Fruit fly (Drosophila melanogaster) whole organism, wandering third instar larva: ENCODE data around the gene Dif.

Experiments
- Abd-B ChIP-seq: fragments of >200 bp; optimal IDR thresholded peaks from 2 replicates; lab custom pipeline; 2017; ENCODE audit warnings: missing biosample characterization, missing genetic modification characterization
- CG32264 ChIP-seq: fragments of 200-800 bp; sonication (Bioruptor generic); optimal IDR thresholded peaks from 2 replicates; lab custom pipeline; 2016; ENCODE audit warnings: missing biosample characterization, missing genetic modification characterization
- CG9705 ChIP-seq: fragments of 200-800 bp; sonication (Bioruptor generic); optimal IDR thresholded peaks from 2 replicates; lab custom pipeline; 2018; ENCODE audit warnings: missing biosample characterization, mild to moderate bottlenecking, missing genetic modification characterization
- CrebA ChIP-seq: fragments of 200-800 bp; sonication (Bioruptor generic); optimal IDR thresholded peaks from 2 replicates; lab custom pipeline; 2016; ENCODE audit warnings: missing biosample characterization, mild to moderate bottlenecking, missing genetic modification characterization, borderline replicate concordance
- Dfd ChIP-seq: fragments of >200 bp; optimal IDR thresholded peaks from 2 replicates; lab custom pipeline; 2017; ENCODE audit warnings: missing biosample characterization, missing genetic modification characterization
- Dif ChIP-seq: fragments of 200-275, 200-300 bp; sonication (Bioruptor generic); optimal IDR thresholded peaks from 2 replicates; lab custom pipeline; 2018; ENCODE audit warnings: missing biosample characterization, missing genetic modification characterization; ENCODE audit not compliant: partially characterized antibody
- GATAd ChIP-seq: sonication (Bioruptor generic); optimal IDR thresholded peaks from 2 replicates; lab custom pipeline; 2016; ENCODE audit warnings: missing biosample characterization, missing genetic modification characterization
- HLH106 ChIP-seq: fragments of 200-800 bp; optimal IDR thresholded peaks from 3 replicates; lab custom pipeline; 2019; ENCODE audit warnings: missing biosample characterization, mild to moderate bottlenecking, missing genetic modification characterization, moderate library complexity
- Hnf4 ChIP-seq: fragments of 200-800 bp; sonication (Bioruptor generic); optimal IDR thresholded peaks from 2 replicates; lab custom pipeline; 2016; ENCODE audit warnings: missing biosample characterization, mild to moderate bottlenecking, missing genetic modification characterization
- Hr78 ChIP-seq: fragments of >200 bp; optimal IDR thresholded peaks from 2 replicates; lab custom pipeline; 2017; ENCODE audit warnings: missing biosample characterization, missing genetic modification characterization
- Hr83 ChIP-seq: fragments of 200-300 bp; sonication (Bioruptor generic); optimal IDR thresholded peaks from 2 replicates; lab custom pipeline; 2016; ENCODE audit warnings: missing biosample characterization, mild to moderate bottlenecking, missing genetic modification characterization, moderate library complexity; ENCODE audit not compliant: poor library complexity, severe bottlenecking
- Jra ChIP-seq: sonication (Bioruptor generic); optimal IDR thresholded peaks from 2 replicates; lab custom pipeline; 2016; ENCODE audit warnings: missing biosample characterization, missing genetic modification characterization
- Mio ChIP-seq: sonication (Bioruptor generic); optimal IDR thresholded peaks from 2 replicates; lab custom pipeline; 2016; ENCODE audit warnings: missing biosample characterization, missing genetic modification characterization
- Myc ChIP-seq: fragments of >200 bp; optimal IDR thresholded peaks from 2 replicates; lab custom pipeline; 2017
- N ChIP-seq: fragments of >200 bp; optimal IDR thresholded peaks from 2 replicates; lab custom pipeline; 2018; ENCODE audit warnings: missing biosample characterization, missing external identifiers, missing genetic modification characterization
- OdsH ChIP-seq: fragments of 200-800 bp; sonication (Bioruptor generic); optimal IDR thresholded peaks from 2 replicates; lab custom pipeline; 2016; ENCODE audit warnings: missing biosample characterization, mild to moderate bottlenecking, missing genetic modification characterization
- Rel ChIP-seq, 2 experiments: fragments of 200-800 bp; sonication (Bioruptor generic) in 1 of 2; optimal IDR thresholded peaks; 2 replicates in 1 of 2; 3 replicates in 1 of 2; lab custom pipeline; 2016 to 2019; ENCODE audit warnings: mild to moderate bottlenecking in 2 of 2, missing biosample characterization in 2 of 2, missing genetic modification characterization in 2 of 2, moderate library complexity in 1 of 2
- Sp1 ChIP-seq: fragments of 200-800 bp; sonication (Bioruptor generic); optimal IDR thresholded peaks from 3 replicates; lab custom pipeline; 2019; ENCODE audit warnings: missing biosample characterization, mild to moderate bottlenecking, missing genetic modification characterization, moderate library complexity
- Vsx2 ChIP-seq: fragments of 200-300, 225-300 bp; sonication (Bioruptor generic); optimal IDR thresholded peaks from 2 replicates; lab custom pipeline; 2018; ENCODE audit warnings: missing biosample characterization, missing genetic modification characterization; ENCODE audit not compliant: partially characterized antibody
- br ChIP-seq: fragments of 200-800 bp; sonication (Bioruptor generic); optimal IDR thresholded peaks from 2 replicates; lab custom pipeline; 2016; ENCODE audit warnings: missing biosample characterization, missing genetic modification characterization
- brk ChIP-seq: fragments of 200-800 bp; sonication (Bioruptor generic); optimal IDR thresholded peaks from 2 replicates; lab custom pipeline; 2016; ENCODE audit warnings: missing biosample characterization, mild to moderate bottlenecking, missing genetic modification characterization
- dl ChIP-seq, 2 experiments: fragments of 175-275, 200-275 bp in 1 of 2; fragments of 200-275 bp in 1 of 2; sonication (Bioruptor generic); optimal IDR thresholded peaks; lab custom pipeline; 2018; ENCODE audit warnings: mild to moderate bottlenecking in 2 of 2, missing biosample characterization in 2 of 2, missing genetic modification characterization in 2 of 2, moderate library complexity in 2 of 2; ENCODE audit not compliant: partially characterized antibody in 2 of 2, insufficient read depth in 1 of 2
- dmrt93B ChIP-seq: fragments of 200-800 bp; sonication (Bioruptor generic); optimal IDR thresholded peaks from 2 replicates; lab custom pipeline; 2018; ENCODE audit warnings: missing biosample characterization, mild to moderate bottlenecking, missing genetic modification characterization
- dsf ChIP-seq: sonication (Bioruptor generic); optimal IDR thresholded peaks from 2 replicates; lab custom pipeline; 2016; ENCODE audit warnings: missing biosample characterization, missing genetic modification characterization, borderline replicate concordance
- ey ChIP-seq: fragments of 200-800 bp; sonication (Bioruptor generic); optimal IDR thresholded peaks from 2 replicates; lab custom pipeline; 2016; ENCODE audit warnings: missing biosample characterization, missing genetic modification characterization
- foxo ChIP-seq, 2 experiments: fragments of 200-800 bp; sonication (Bioruptor generic); optimal IDR thresholded peaks; 2 replicates in 1 of 2; 3 replicates in 1 of 2; lab custom pipeline; 2016 to 2017; ENCODE audit warnings: missing biosample characterization in 2 of 2, missing genetic modification characterization in 2 of 2
- fru ChIP-seq: fragments of 200-800 bp; sonication (Bioruptor generic); optimal IDR thresholded peaks from 3 replicates; lab custom pipeline; 2016; ENCODE audit warnings: missing biosample characterization, mild to moderate bottlenecking, missing genetic modification characterization
- h ChIP-seq: fragments of 200-800 bp; sonication (Bioruptor generic); optimal IDR thresholded peaks from 3 replicates; lab custom pipeline; 2016; ENCODE audit warnings: missing biosample characterization, mild to moderate bottlenecking, missing genetic modification characterization
- jim ChIP-seq: fragments of 175-275, 200-325 bp; sonication (Bioruptor generic); optimal IDR thresholded peaks from 2 replicates; lab custom pipeline; 2016; ENCODE audit warnings: missing biosample characterization, mild to moderate bottlenecking, missing genetic modification characterization
- lola ChIP-seq: fragments of >200 bp; optimal IDR thresholded peaks from 2 replicates; lab custom pipeline; 2017; ENCODE audit warnings: missing biosample characterization, missing genetic modification characterization
- pan ChIP-seq: fragments of >200 bp; optimal IDR thresholded peaks from 2 replicates; lab custom pipeline; 2017
- psq ChIP-seq: fragments of 200-800 bp; sonication (Bioruptor generic); optimal IDR thresholded peaks from 3 replicates; lab custom pipeline; 2017; ENCODE audit warnings: missing biosample characterization, mild to moderate bottlenecking, missing genetic modification characterization, moderate library complexity
- rgr ChIP-seq: fragments of 200-800 bp; sonication (Bioruptor generic); optimal IDR thresholded peaks from 3 replicates; lab custom pipeline; 2016; ENCODE audit warnings: missing biosample characterization, mild to moderate bottlenecking, missing genetic modification characterization
- sage ChIP-seq: fragments of 200-800 bp; sonication (Bioruptor generic); optimal IDR thresholded peaks from 2 replicates; lab custom pipeline; 2016; ENCODE audit warnings: missing biosample characterization, mild to moderate bottlenecking, missing genetic modification characterization
- sv ChIP-seq: fragments of 200-800 bp; sonication (Bioruptor generic); optimal IDR thresholded peaks from 3 replicates; lab custom pipeline; 2016; ENCODE audit warnings: missing biosample characterization, missing genetic modification characterization
- tai ChIP-seq: sonication (Bioruptor generic); optimal IDR thresholded peaks from 2 replicates; lab custom pipeline; 2016; ENCODE audit warnings: missing biosample characterization, missing genetic modification characterization
- usp ChIP-seq: fragments of >200 bp; optimal IDR thresholded peaks from 2 replicates; lab custom pipeline; 2017; ENCODE audit warnings: missing biosample characterization, missing genetic modification characterization
- woc ChIP-seq: sonication (Bioruptor generic); optimal IDR thresholded peaks from 2 replicates; lab custom pipeline; 2016; ENCODE audit warnings: missing biosample characterization, mild to moderate bottlenecking, missing genetic modification characterization

Dif gene

DNA sequence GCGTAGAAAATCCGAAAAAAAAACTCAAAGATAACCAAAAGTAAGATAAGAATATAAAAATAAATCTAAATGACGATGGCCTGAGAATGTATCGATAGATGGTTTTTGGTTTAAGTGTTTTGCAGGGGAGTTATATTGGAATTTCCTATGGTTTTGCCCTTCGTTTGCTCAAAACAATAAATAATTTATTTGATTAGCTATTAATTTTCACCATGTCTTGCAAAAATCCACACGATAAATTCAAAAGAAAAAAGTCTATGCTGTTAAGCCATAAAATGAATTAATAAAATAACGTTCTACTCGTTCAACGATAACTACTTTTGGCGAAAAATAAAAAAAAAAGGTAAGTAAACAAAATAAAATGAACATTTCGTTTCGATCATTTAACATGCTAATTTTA lies 14.1 kb upstream of the Dif start:
- TF ChIP-seq lola (GFP tag; lab: Kevin White, UChicago): no peak
- no peak for TF ChIP-seq ey
- no peak for TF ChIP-seq CG9705
- TF ChIP-seq Vsx2: no peak
- TF ChIP-seq brk: no peak
- TF ChIP-seq Dfd (GFP tag; lab: Kevin White, UChicago): no peak

DNA sequence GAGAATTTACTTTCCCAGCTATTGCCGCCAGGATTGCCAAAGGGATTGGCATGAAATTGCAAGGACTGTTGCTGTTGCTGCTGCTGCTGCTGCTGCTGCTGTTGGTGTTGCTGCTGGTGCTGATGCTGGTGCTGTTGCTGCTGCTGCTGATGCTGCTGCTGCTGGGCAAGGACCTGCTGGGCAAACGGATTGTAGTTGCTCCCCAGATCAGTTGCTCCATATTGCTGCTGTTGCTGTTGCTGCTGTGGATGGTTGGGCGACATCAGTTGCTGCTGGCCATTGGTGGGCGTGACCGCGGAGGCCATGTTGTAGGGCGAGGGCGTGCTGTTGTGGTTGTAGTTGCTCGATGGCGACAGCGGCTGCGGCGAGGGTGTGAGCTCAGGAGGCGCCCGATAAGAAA lies 4.6 kb upstream of the Dif start:
- TF ChIP-seq HLH106 (tag; lab: Kevin White, UChicago): no peak
- TF ChIP-seq ey: no peak
- TF ChIP-seq Dfd (GFP tag; lab: Kevin White, UChicago): peak; percentile 95
- TF ChIP-seq GATAd: no peak
- no peak for TF ChIP-seq CG32264 (GFP tag; lab: Kevin White, UChicago)
- no peak for TF ChIP-seq psq (GFP tag; lab: Kevin White, UChicago)
- TF ChIP-seq woc (GFP tag; lab: Kevin White, UChicago): no peak
- TF ChIP-seq br (GFP tag; lab: Kevin White, UChicago): no peak
- TF ChIP-seq, all 38 proteins: peak for 1

DNA sequence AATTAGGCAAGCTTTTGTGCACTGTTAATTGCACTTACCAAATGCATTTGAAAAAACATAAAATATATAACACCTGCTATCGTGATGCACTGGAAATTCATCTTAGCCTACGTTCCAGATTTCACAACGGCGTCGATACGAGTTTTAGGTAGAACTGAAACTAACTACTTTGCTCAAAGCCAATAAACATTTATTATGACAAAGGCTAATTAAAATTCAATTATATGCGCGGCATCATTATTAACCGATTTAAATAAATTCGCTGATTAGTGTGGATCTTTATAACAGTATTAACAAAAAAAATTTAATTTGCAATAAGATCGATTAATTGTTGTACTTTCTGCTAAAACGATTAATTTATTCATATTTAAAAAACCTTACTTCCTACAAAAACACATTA lies 3.5 kb upstream of the Dif start, which contains the start of gene CG33928:
TSS of gene CG33928 (minus strand) at position 101 of the 400 bp plus-strand sequence.
- TF ChIP-seq fru (GFP tag; lab: Kevin White, UChicago): no peak
- no peak for TF ChIP-seq Dfd (GFP tag; lab: Kevin White, UChicago)
- TF ChIP-seq dmrt93B (GFP tag; lab: Kevin White, UChicago): no peak
- TF ChIP-seq HLH106 (tag; lab: Kevin White, UChicago): no peak
- TF ChIP-seq Mio (GFP tag; lab: Kevin White, UChicago): no peak
- no peak for TF ChIP-seq rgr
- TF ChIP-seq Hr78 (GFP tag; lab: Kevin White, UChicago): no peak
- no peak for TF ChIP-seq sv (GFP tag; lab: Kevin White, UChicago)
- TF ChIP-seq tai (GFP tag; lab: Kevin White, UChicago): no peak
- TF ChIP-seq sage: no peak
- no peak for TF ChIP-seq CG32264 (GFP tag; lab: Kevin White, UChicago)
- TF ChIP-seq Rel (GFP tag; optimal IDR thresholded peaks at IDR 0.05; lab: Kevin White, UChicago): no peak
- TF ChIP-seq Rel (tag; optimal IDR thresholded peaks at IDR 0.05; lab: Kevin White, UChicago): no peak
- TF ChIP-seq GATAd: no peak
- no peak for TF ChIP-seq psq (GFP tag; lab: Kevin White, UChicago)

DNA sequence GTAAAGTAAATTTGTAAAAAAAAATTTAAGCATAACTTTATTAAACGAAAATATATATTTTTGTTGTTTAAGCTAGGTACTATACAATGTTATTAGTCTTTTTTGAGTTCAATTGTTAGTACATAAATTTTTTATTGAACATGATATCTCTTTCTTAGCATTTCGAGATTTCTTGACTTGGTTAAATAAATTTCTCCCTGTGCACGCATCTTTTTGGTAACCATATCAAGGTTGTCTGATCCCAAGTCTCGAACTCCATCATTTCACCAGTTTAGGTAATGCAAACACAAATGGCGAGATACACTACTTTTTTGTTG lies 1.6 kb downstream of the Dif start:
- TF ChIP-seq Dfd (GFP tag; lab: Kevin White, UChicago): no peak
- TF ChIP-seq Myc: no peak
- TF ChIP-seq jim (GFP tag; lab: Kevin White, UChicago): no peak
- TF ChIP-seq CrebA: no peak
- TF ChIP-seq pan: no peak
- no peak for TF ChIP-seq Sp1 (GFP tag; lab: Kevin White, UChicago)
- TF ChIP-seq fru (GFP tag; lab: Kevin White, UChicago): peak; percentile 77
- peak; percentile 69 for TF ChIP-seq h (GFP tag; lab: Kevin White, UChicago)
- TF ChIP-seq ey: peak; percentile 49
- TF ChIP-seq usp: no peak
- TF ChIP-seq Abd-B (GFP tag; lab: Kevin White, UChicago): no peak
- no peak for TF ChIP-seq Hr78 (GFP tag; lab: Kevin White, UChicago)
- TF ChIP-seq Rel (GFP tag; optimal IDR thresholded peaks at IDR 0.05; lab: Kevin White, UChicago): no peak
- TF ChIP-seq Rel (tag; optimal IDR thresholded peaks at IDR 0.05; lab: Kevin White, UChicago): no peak
- no peak for TF ChIP-seq CG32264 (GFP tag; lab: Kevin White, UChicago)
- no peak for TF ChIP-seq GATAd
- TF ChIP-seq rgr: peak; percentile 66
- TF ChIP-seq CG9705: no peak
- no peak for TF ChIP-seq Vsx2
- no peak for TF ChIP-seq Hr83 (GFP tag; lab: Kevin White, UChicago)
- no peak for TF ChIP-seq Dif (GFP tag; lab: Kevin White, UChicago)
- TF ChIP-seq sage: no peak
- TF ChIP-seq N (GFP tag; lab: Kevin White, UChicago): no peak
- no peak for TF ChIP-seq dmrt93B (GFP tag; lab: Kevin White, UChicago)
- TF ChIP-seq OdsH (GFP tag; lab: Kevin White, UChicago): peak; percentile 68
- no peak for TF ChIP-seq dl (GFP tag; optimal IDR thresholded peaks at IDR 0.05; lab: Kevin White, UChicago; ENCODE audit: insufficient read depth in 1 of 2, partially characterized antibody in 2 of 2)
- TF ChIP-seq woc (GFP tag; lab: Kevin White, UChicago): peak; percentile 58
- peak; percentile 39 for TF ChIP-seq br (GFP tag; lab: Kevin White, UChicago)
- TF ChIP-seq foxo (GFP tag; optimal IDR thresholded peaks at IDR 0.05; lab: Kevin White, UChicago): peak in 1 of 2 experiments; percentile 73
- no peak for TF ChIP-seq HLH106 (tag; lab: Kevin White, UChicago)
- no peak for TF ChIP-seq dsf (GFP tag; lab: Kevin White, UChicago)
- peak; percentile 39 for TF ChIP-seq brk
- TF ChIP-seq psq (GFP tag; lab: Kevin White, UChicago): peak; percentile 24
- TF ChIP-seq Jra (GFP tag; lab: Kevin White, UChicago): no peak
- peak; percentile 46 for TF ChIP-seq tai (GFP tag; lab: Kevin White, UChicago)
- no peak for TF ChIP-seq sv (GFP tag; lab: Kevin White, UChicago)
- no peak for TF ChIP-seq Hnf4
- TF ChIP-seq, all 38 proteins: peak for 11
